Worm (Caenorhabditis elegans): ENCODE measurements around the gene faah-5.

ce11 chrIII:11895504-11895903 is 4.3 kb upstream of the faah-5 start:
- TF ChIP-seq ceh-9 (tag; optimal IDR thresholded peaks at IDR 0.05), result no peak
- TF ChIP-seq T23F11.4 (GFP tag; optimal IDR thresholded peaks at IDR 0.05), result no peak
- TF ChIP-seq pha-4 (tag; optimal IDR thresholded peaks at IDR 0.05), result no peak
- TF ChIP-seq ceh-22 (tag; optimal IDR thresholded peaks at IDR 0.05), result no peak
- TF ChIP-seq eyg-1 (tag; optimal IDR thresholded peaks at IDR 0.05), result no peak
- no peak for TF ChIP-seq lim-6 (tag; optimal IDR thresholded peaks at IDR 0.05)
- TF ChIP-seq nhr-11 (tag; optimal IDR thresholded peaks at IDR 0.05), result no peak
- TF ChIP-seq ceh-2 (tag; optimal IDR thresholded peaks at IDR 0.05), result no peak
- no peak for TF ChIP-seq hlh-8 (tag; optimal IDR thresholded peaks at IDR 0.05)
- TF ChIP-seq ceh-6 (GFP tag; optimal IDR thresholded peaks at IDR 0.05), result no peak
